Worm (Caenorhabditis elegans): ENCODE measurements around the gene F10E9.1.

The F10E9.1 gene

ce11 chrIII:8307356-8307755 lies 15.6 kb upstream of the F10E9.1 start, which contains the start of the genes F10E9.7 and F10E9.5 (continued):
- no peak for TF ChIP-seq nhr-11 (tag; optimal IDR thresholded peaks at IDR 0.05)
- TF ChIP-seq nhr-76 (tag; optimal IDR thresholded peaks at IDR 0.05): no peak
- peak; percentile 68 for TF ChIP-seq egl-5 (tag; optimal IDR thresholded peaks at IDR 0.05)
- TF ChIP-seq elt-3 (tag; optimal IDR thresholded peaks at IDR 0.05): no peak

DNA sequence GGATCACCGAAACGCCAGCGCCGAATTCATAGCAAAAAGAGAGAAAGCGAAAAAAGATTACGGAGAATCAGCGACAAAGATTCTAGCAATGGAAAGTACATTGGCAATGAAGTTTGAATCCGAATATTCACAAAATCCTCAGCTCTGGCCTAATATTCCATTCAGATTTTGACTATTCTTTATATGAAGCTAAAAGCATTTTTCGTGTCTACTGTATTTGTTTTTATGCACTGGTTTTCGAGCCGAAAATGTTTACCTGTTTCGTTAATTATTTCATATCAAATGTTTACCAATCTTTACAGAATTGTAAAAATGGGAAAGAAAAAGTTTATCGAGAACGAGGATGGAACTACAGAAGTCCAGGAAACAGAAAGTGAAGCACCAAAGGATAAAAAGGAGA lies 14.7 kb upstream of the F10E9.1 start, which contains the start of gene F10E9.4:
F10E9.4 (plus strand) TSS at position 301 of the 400 bp plus-strand sequence.
- TF ChIP-seq ama-1 (optimal IDR thresholded peaks at IDR 0.05): no peak
- TF ChIP-seq fos-1 (tag; optimal IDR thresholded peaks at IDR 0.05): no peak
- no peak for TF ChIP-seq nhr-25 (tag; optimal IDR thresholded peaks at IDR 0.05)
- no peak for TF ChIP-seq lsy-12 (tag; optimal IDR thresholded peaks at IDR 0.05)
- no peak for TF ChIP-seq elt-2 (tag; optimal IDR thresholded peaks at IDR 0.05)
- TF ChIP-seq mdl-1 (tag; optimal IDR thresholded peaks at IDR 0.05): no peak
- no peak for TF ChIP-seq unc-62 (GFP tag; optimal IDR thresholded peaks at IDR 0.05)
- no peak for TF ChIP-seq fkh-10 (GFP tag; optimal IDR thresholded peaks at IDR 0.05)

- TF ChIP-seq lin-15B (tag; optimal IDR thresholded peaks at IDR 0.05) (peak; percentile 51), nfya-1 (tag; optimal IDR thresholded peaks at IDR 0.05; ENCODE audit: insufficient read depth) (peak; percentile 94), hmg-11 (tag; optimal IDR thresholded peaks at IDR 0.05) (peak; percentile 28), ceh-28 (tag; optimal IDR thresholded peaks at IDR 0.05) (no peak), sea-2 (GFP tag; optimal IDR thresholded peaks at IDR 0.05) (no peak), pha-4 (tag; optimal IDR thresholded peaks at IDR 0.05) (peak; percentile 62), skn-1 (tag; optimal IDR thresholded peaks at IDR 0.05) (no peak), aly-2 (tag; optimal IDR thresholded peaks at IDR 0.05) (no peak), nhr-23 (tag; optimal IDR thresholded peaks at IDR 0.05) (peak; percentile 11), lin-39 (tag; optimal IDR thresholded peaks at IDR 0.05) (no peak), elt-2 (tag; optimal IDR thresholded peaks at IDR 0.05) (no peak), pqm-1 (tag; optimal IDR thresholded peaks at IDR 0.05) (peak; percentile 14)
Observed at ce11 chrIII:8310239-8311057, 12.5 kb upstream of the F10E9.1 start, which contains the start of gene F10E9.3. Gene F10E9.3 (plus strand): TSS chrIII:8311007.

DNA sequence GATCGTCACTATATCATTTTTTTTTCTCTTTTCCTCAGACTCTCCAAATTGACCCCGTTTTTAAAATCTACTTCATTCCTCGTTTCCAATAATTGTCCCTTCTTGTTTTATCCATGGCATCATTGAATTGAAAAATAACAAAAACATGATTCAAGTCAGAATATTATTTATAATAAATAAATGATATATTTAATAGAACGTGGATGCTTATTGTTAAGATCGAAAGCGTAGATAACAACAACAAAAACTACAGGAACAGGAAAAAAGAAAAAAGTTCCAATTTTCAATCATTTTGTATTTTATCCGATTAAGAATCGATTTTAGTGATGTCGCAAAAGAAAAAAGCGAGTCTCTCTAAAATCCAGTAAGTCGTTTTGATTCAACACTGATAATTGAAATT lies 10.6 kb upstream of the F10E9.1 start, which contains the start of gene F10E9.2:
F10E9.2 (plus strand) TSS at position 301 of the 400 bp plus-strand sequence.
- TF ChIP-seq pha-4 (tag; optimal IDR thresholded peaks at IDR 0.05) (no peak), fkh-10 (GFP tag; optimal IDR thresholded peaks at IDR 0.05) (no peak), ZK546.5 (tag; optimal IDR thresholded peaks at IDR 0.05) (no peak), lin-39 (tag; optimal IDR thresholded peaks at IDR 0.05) (no peak), egl-5 (tag; optimal IDR thresholded peaks at IDR 0.05) (no peak), aly-2 (tag; optimal IDR thresholded peaks at IDR 0.05) (no peak), nhr-12 (tag; optimal IDR thresholded peaks at IDR 0.05) (no peak), ama-1 (optimal IDR thresholded peaks at IDR 0.05) (no peak), eor-1 (tag; optimal IDR thresholded peaks at IDR 0.05) (no peak), ceh-9 (tag; optimal IDR thresholded peaks at IDR 0.05) (no peak), nhr-28 (tag; optimal IDR thresholded peaks at IDR 0.05) (no peak), egl-27 (tag; optimal IDR thresholded peaks at IDR 0.05) (no peak), nhr-77 (tag; optimal IDR thresholded peaks at IDR 0.05) (no peak), nhr-43 (tag; optimal IDR thresholded peaks at IDR 0.05; ENCODE audit: poor library complexity, severe bottlenecking) (no peak), unc-62 (GFP tag; optimal IDR thresholded peaks at IDR 0.05) (no peak), mml-1 (tag; optimal IDR thresholded peaks at IDR 0.05) (no peak), skn-1 (tag; optimal IDR thresholded peaks at IDR 0.05) (no peak), nhr-237 (tag; optimal IDR thresholded peaks at IDR 0.05) (no peak), nhr-11 (tag; optimal IDR thresholded peaks at IDR 0.05) (no peak), lin-15B (tag; optimal IDR thresholded peaks at IDR 0.05) (no peak)

DNA sequence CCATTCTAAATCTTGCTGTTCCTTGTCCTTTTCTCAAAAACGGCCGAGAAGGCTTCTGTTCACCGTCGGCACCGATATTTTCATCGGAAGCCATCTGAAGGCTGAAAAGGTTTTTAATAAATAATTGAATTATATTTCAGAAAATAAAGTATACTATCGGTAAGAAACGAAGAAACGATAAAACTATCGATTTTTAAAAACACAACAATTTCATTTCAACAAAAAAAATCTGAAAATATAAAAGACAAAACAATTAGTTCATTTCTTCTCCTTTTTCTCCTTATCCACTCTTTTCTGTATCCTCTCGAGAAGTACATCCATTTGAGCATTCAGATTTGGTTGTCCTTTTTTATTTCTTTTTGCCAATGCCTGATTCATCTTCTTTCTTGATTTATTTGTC lies 4.5 kb upstream of the F10E9.1 start, which contains the start of gene sas-4:
sas-4 (minus strand) TSS at position 101 of the 400 bp plus-strand sequence.
- no peak for TF ChIP-seq ceh-9 (tag; optimal IDR thresholded peaks at IDR 0.05)
- TF ChIP-seq mdl-1 (tag; optimal IDR thresholded peaks at IDR 0.05): no peak
- no peak for TF ChIP-seq nhr-77 (tag; optimal IDR thresholded peaks at IDR 0.05)
- TF ChIP-seq mml-1 (tag; optimal IDR thresholded peaks at IDR 0.05): no peak
- no peak for TF ChIP-seq nhr-43 (tag; optimal IDR thresholded peaks at IDR 0.05; ENCODE audit: poor library complexity, severe bottlenecking)
- no peak for TF ChIP-seq aly-2 (tag; optimal IDR thresholded peaks at IDR 0.05)
- no peak for TF ChIP-seq ztf-4 (tag; optimal IDR thresholded peaks at IDR 0.05)
- no peak for TF ChIP-seq lsy-12 (tag; optimal IDR thresholded peaks at IDR 0.05)
- no peak for TF ChIP-seq nhr-12 (tag; optimal IDR thresholded peaks at IDR 0.05)
- no peak for TF ChIP-seq skn-1 (tag; optimal IDR thresholded peaks at IDR 0.05)
- TF ChIP-seq fos-1 (tag; optimal IDR thresholded peaks at IDR 0.05): no peak
